Worm (Caenorhabditis elegans): ENCODE measurements around the gene D1005.10.

DNA sequence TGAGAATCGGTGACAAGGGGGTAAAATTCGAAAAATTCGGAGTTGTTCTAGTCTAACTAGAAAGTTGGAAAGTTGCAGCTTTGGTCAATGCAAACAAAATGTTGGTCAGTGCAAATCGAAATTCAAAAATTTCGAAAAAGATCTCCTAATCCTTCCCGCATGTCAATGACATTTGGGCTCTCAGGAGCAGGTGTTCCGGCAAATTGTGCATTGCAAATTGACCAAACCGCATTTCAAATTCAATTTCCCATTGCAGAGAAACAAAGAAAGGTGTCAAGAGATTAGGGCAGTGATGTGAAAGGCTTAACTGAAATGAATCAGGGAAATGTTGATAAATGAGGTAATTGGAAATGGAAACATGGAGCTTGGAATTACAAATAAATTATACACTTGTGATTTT is 37.3 kb upstream of the D1005.10 start:
- TF ChIP-seq unc-62 (GFP tag; optimal IDR thresholded peaks at IDR 0.05) (no peak), nhr-90 (tag; optimal IDR thresholded peaks at IDR 0.05) (no peak), aptf-3 (GFP tag; IDR thresholded peaks at IDR 0.05) (no peak), dpff-1 (tag; optimal IDR thresholded peaks at IDR 0.05) (no peak), atf-7 (tag; optimal IDR thresholded peaks at IDR 0.05) (no peak), snpc-4 (GFP tag; optimal IDR thresholded peaks at IDR 0.05) (no peak), snpc-4 (tag; optimal IDR thresholded peaks at IDR 0.05) (no peak), bed-1 (GFP tag; IDR thresholded peaks at IDR 0.05) (no peak), hlh-12 (tag; optimal IDR thresholded peaks at IDR 0.05) (no peak)
